Worm (Caenorhabditis elegans) whole organism, L3 larva: ENCODE measurements around the gene Y110A2AL.9.

Experiments
- elt-3 ChIP-seq, 3 experiments: fragments of 150-350 bp in 1 of 3; sonication (generic microtip) in 2 of 3; optimal IDR thresholded peaks; 2 replicates in 2 of 3; 4 replicates in 1 of 3; lab custom pipeline; 2014 to 2017; ENCODE audit warnings: missing biosample characterization in 3 of 3, missing genetic modification characterization in 3 of 3
- lin-15B ChIP-seq: fragments of 150-350 bp; optimal IDR thresholded peaks from 2 replicates; lab custom pipeline; 2014; ENCODE audit warnings: missing biosample characterization, missing genetic modification characterization
- mdl-1 ChIP-seq: fragments of 150-350 bp; optimal IDR thresholded peaks from 2 replicates; lab custom pipeline; 2014; ENCODE audit warnings: missing biosample characterization, missing genetic modification characterization
- nhr-25 ChIP-seq: sonication (generic microtip); optimal IDR thresholded peaks from 2 replicates; lab custom pipeline; 2017; ENCODE audit warnings: missing biosample characterization, missing genetic modification characterization
- unc-62 ChIP-seq: fragments of 150-350 bp; sonication (generic microtip); optimal IDR thresholded peaks from 4 replicates; lab custom pipeline; 2014; ENCODE audit warnings: missing biosample characterization, missing genetic modification reagents, missing genetic modification characterization

- TF ChIP-seq elt-3 (tag; optimal IDR thresholded peaks at IDR 0.05; lab: Kevin White, UChicago) (no peak), mdl-1 (no peak), lin-15B (tag; lab: Kevin White, UChicago) (no peak), unc-62 (GFP tag; lab: Kevin White, UChicago) (no peak), nhr-25 (tag; lab: Kevin White, UChicago) (no peak)
Measured at ce11 chrII:2862557-2863035, 3.8 kb downstream of the Y110A2AL.9 start.
